Worm (Caenorhabditis elegans) whole organism, mixed stage, embryonic: Measurements from ENCODE around the gene lap-2.

Experiments
- bed-3 ChIP-seq: fragments of 200-800 bp; sonication (Bioruptor generic); optimal IDR thresholded peaks from 3 replicates; lab custom pipeline; 2018; ENCODE audit warnings: mild to moderate bottlenecking, missing genetic modification characterization, moderate library complexity, missing compliant biosample characterization
- blmp-1 ChIP-seq: fragments of 150-350 bp; optimal IDR thresholded peaks from 2 replicates; lab custom pipeline; 2014; ENCODE audit warnings: missing biosample characterization, missing genetic modification characterization
- ceh-39 ChIP-seq: fragments of 150-350 bp; optimal IDR thresholded peaks from 2 replicates; lab custom pipeline; 2014; ENCODE audit warnings: missing biosample characterization, missing genetic modification characterization
- elt-1 ChIP-seq: sonication (generic microtip); optimal IDR thresholded peaks from 2 replicates; lab custom pipeline; 2017; ENCODE audit warnings: missing genetic modification characterization, mild to moderate bottlenecking, missing compliant biosample characterization, antibody characterized with exemption, moderate library complexity, borderline replicate concordance; ENCODE audit not compliant: insufficient read depth
- elt-3 ChIP-seq: fragments of 150-350 bp; optimal IDR thresholded peaks from 2 replicates; lab custom pipeline; 2014; ENCODE audit warnings: missing biosample characterization, missing genetic modification characterization
- ham-2 ChIP-seq: fragments of 200-800 bp; sonication (Bioruptor generic); optimal IDR thresholded peaks from 2 replicates; lab custom pipeline; 2018; ENCODE audit warnings: mild to moderate bottlenecking, missing genetic modification characterization, missing compliant biosample characterization
- nhr-12 ChIP-seq: fragments of 150-350 bp; optimal IDR thresholded peaks from 2 replicates; lab custom pipeline; 2014; ENCODE audit warnings: missing biosample characterization, missing genetic modification characterization
- nhr-237 ChIP-seq: fragments of 150-350 bp; optimal IDR thresholded peaks from 2 replicates; lab custom pipeline; 2014; ENCODE audit warnings: missing biosample characterization, missing genetic modification characterization
- nhr-76 ChIP-seq: sonication (generic microtip); optimal IDR thresholded peaks from 2 replicates; lab custom pipeline; 2017; ENCODE audit warnings: missing biosample characterization, missing genetic modification characterization
- pha-4 ChIP-seq: fragments of 150-350 bp; optimal IDR thresholded peaks from 2 replicates; lab custom pipeline; 2018; ENCODE audit warnings: missing biosample characterization, missing genetic modification reagents, missing genetic modification characterization
- snpc-4 ChIP-seq: fragments of 150-350 bp; optimal IDR thresholded peaks from 2 replicates; lab custom pipeline; 2014; ENCODE audit warnings: missing biosample characterization, missing genetic modification characterization
- unc-39 ChIP-seq: fragments of 150-350 bp; optimal IDR thresholded peaks from 2 replicates; lab custom pipeline; 2014; ENCODE audit warnings: missing biosample characterization, missing genetic modification characterization
- unc-62 ChIP-seq: fragments of 150-350 bp; optimal IDR thresholded peaks from 2 replicates; lab custom pipeline; 2014; ENCODE audit warnings: missing biosample characterization, missing genetic modification reagents, missing genetic modification characterization

ce11 chrV:13022265-13022664, 21.2 kb upstream of the lap-2 start:
- TF ChIP-seq blmp-1 (no peak), unc-62 (GFP tag; lab: Kevin White, UChicago) (no peak), nhr-12 (tag; lab: Kevin White, UChicago) (no peak), ceh-39 (tag; lab: Kevin White, UChicago) (no peak), nhr-76 (no peak), unc-39 (tag; lab: Kevin White, UChicago) (no peak), nhr-237 (no peak), pha-4 (tag; lab: Kevin White, UChicago) (no peak), ham-2 (GFP tag; lab: Kevin White, UChicago) (no peak), snpc-4 (tag; lab: Kevin White, UChicago) (no peak), elt-3 (tag; lab: Kevin White, UChicago) (no peak), elt-1 (tag; lab: Kevin White, UChicago) (no peak), bed-3 (GFP tag; lab: Kevin White, UChicago) (no peak)
